Worm (Caenorhabditis elegans) whole organism, L1 larva: Measurements from ENCODE around the gene K07F5.8.

Experiments used
- C16A3.4 ChIP-seq: fragments of 150-350 bp; optimal IDR thresholded peaks from 2 replicates; lab custom pipeline; 2014; ENCODE audit warnings: missing biosample characterization, missing genetic modification characterization
- ceh-82 ChIP-seq, 3 experiments: fragments of 150-350 bp in 1 of 3; sonication (generic microtip) in 2 of 3; optimal IDR thresholded peaks; 2 replicates each; lab custom pipeline; 2014 to 2017; ENCODE audit warnings: missing biosample characterization in 3 of 3, missing genetic modification characterization in 3 of 3
- ceh-90 ChIP-seq: sonication (generic microtip); optimal IDR thresholded peaks from 2 replicates; lab custom pipeline; 2016; ENCODE audit warnings: missing genetic modification characterization, missing compliant biosample characterization
- efl-1 ChIP-seq, 4 experiments: fragments of 150-350 bp; optimal IDR thresholded peaks in 3 of 4; peaks in 1 of 4; 1 replicate in 1 of 4; 2 replicates in 3 of 4; lab custom pipeline; 2014; ENCODE audit warnings: missing biosample characterization in 2 of 4, missing genetic modification characterization in 2 of 4, missing genetic modification reagents in 2 of 4
- efl-3 ChIP-seq: fragments of 200-800 bp; sonication (Bioruptor generic); optimal IDR thresholded peaks from 2 replicates; lab custom pipeline; 2018; ENCODE audit warnings: mild to moderate bottlenecking, missing genetic modification characterization, missing compliant biosample characterization
- elt-2 ChIP-seq: sonication (generic microtip); optimal IDR thresholded peaks from 2 replicates; lab custom pipeline; 2016; ENCODE audit warnings: missing genetic modification characterization, mild to moderate bottlenecking, inconsistent platforms, missing compliant biosample characterization, missing genetic modification reagents
- elt-3 ChIP-seq, 6 experiments: fragments of 150-350 bp in 1 of 6; sonication (generic microtip); optimal IDR thresholded peaks; 2 replicates each; lab custom pipeline; 2017 to 2018; ENCODE audit warnings: missing biosample characterization in 6 of 6, missing genetic modification characterization in 6 of 6, inconsistent platforms in 1 of 6
- fkh-4 ChIP-seq: sonication (generic microtip); optimal IDR thresholded peaks from 2 replicates; lab custom pipeline; 2016; ENCODE audit warnings: missing compliant biosample characterization, missing genetic modification characterization, borderline replicate concordance
- fkh-8 ChIP-seq: sonication (generic microtip); optimal IDR thresholded peaks from 2 replicates; lab custom pipeline; 2016; ENCODE audit warnings: mild to moderate bottlenecking, missing genetic modification characterization, missing compliant biosample characterization
- hlh-17 ChIP-seq: fragments of 200-800 bp; sonication (Bioruptor generic); optimal IDR thresholded peaks from 2 replicates; lab custom pipeline; 2018; ENCODE audit warnings: missing genetic modification characterization, mild to moderate bottlenecking, missing compliant biosample characterization, moderate library complexity, borderline replicate concordance
- hpl-2 ChIP-seq: fragments of 150-350 bp; optimal IDR thresholded peaks from 2 replicates; lab custom pipeline; 2014; ENCODE audit warnings: missing biosample characterization, missing genetic modification reagents, missing genetic modification characterization
- lin-13 ChIP-seq: fragments of 150-350 bp; optimal IDR thresholded peaks from 2 replicates; lab custom pipeline; 2014; ENCODE audit warnings: missing biosample characterization, missing genetic modification reagents, missing genetic modification characterization
- lin-14 ChIP-seq: fragments of 200-800 bp; sonication (Bioruptor generic); optimal IDR thresholded peaks from 2 replicates; lab custom pipeline; 2018; ENCODE audit warnings: mild to moderate bottlenecking, missing genetic modification characterization, moderate library complexity, missing compliant biosample characterization
- lin-15B ChIP-seq: fragments of 150-350 bp; sonication (generic microtip); optimal IDR thresholded peaks from 3 replicates; lab custom pipeline; 2014; ENCODE audit warnings: missing biosample characterization, missing genetic modification characterization
- lin-35 ChIP-seq, 2 experiments: fragments of 150-350 bp; optimal IDR thresholded peaks; 2 replicates each; lab custom pipeline; 2014; ENCODE audit warnings: missing biosample characterization in 2 of 2, missing genetic modification characterization in 2 of 2, missing genetic modification reagents in 2 of 2
- lin-39 ChIP-seq: fragments of 150-350 bp; optimal IDR thresholded peaks from 2 replicates; lab custom pipeline; 2014; ENCODE audit warnings: missing biosample characterization, missing genetic modification reagents, missing genetic modification characterization
- lir-3 ChIP-seq: sonication (generic microtip); optimal IDR thresholded peaks from 2 replicates; lab custom pipeline; 2016; ENCODE audit warnings: mild to moderate bottlenecking, missing genetic modification characterization, moderate library complexity, missing compliant biosample characterization; ENCODE audit not compliant: poor library complexity
- lsy-2 ChIP-seq, 2 experiments: fragments of 150-350 bp; optimal IDR thresholded peaks; 2 replicates each; lab custom pipeline; 2014; ENCODE audit warnings: missing biosample characterization in 2 of 2, missing genetic modification characterization in 2 of 2
- mab-9 ChIP-seq: fragments of 200-800 bp; sonication (Bioruptor generic); IDR thresholded peaks from 2 replicates; pipeline ENCODE4 v1.3.6; 2022; ENCODE audit warnings: missing genetic modification reagents, missing genetic modification characterization, missing compliant biosample characterization
- mep-1 ChIP-seq: fragments of 150-350 bp; optimal IDR thresholded peaks from 2 replicates; lab custom pipeline; 2014; ENCODE audit warnings: missing biosample characterization, missing genetic modification characterization
- nhr-11 ChIP-seq: fragments of 150-350 bp; optimal IDR thresholded peaks from 2 replicates; lab custom pipeline; 2014; ENCODE audit warnings: missing biosample characterization, missing genetic modification characterization
- nhr-19 ChIP-seq: fragments of 200-800 bp; sonication (Bioruptor generic); conservative IDR thresholded peaks from 2 replicates; pipeline ENCODE4 v1.3.6; 2022; ENCODE audit warnings: missing genetic modification characterization, missing compliant biosample characterization
- nhr-20 ChIP-seq: sonication (generic microtip); optimal IDR thresholded peaks from 2 replicates; lab custom pipeline; 2016; ENCODE audit warnings: mild to moderate bottlenecking, missing genetic modification characterization, missing compliant biosample characterization
- nhr-237 ChIP-seq: fragments of 150-350 bp; optimal IDR thresholded peaks from 2 replicates; lab custom pipeline; 2014; ENCODE audit warnings: missing biosample characterization, missing genetic modification characterization
- nhr-47 ChIP-seq: sonication (generic microtip); optimal IDR thresholded peaks from 2 replicates; lab custom pipeline; 2016; ENCODE audit warnings: mild to moderate bottlenecking, missing genetic modification characterization, moderate library complexity, missing compliant biosample characterization
- nhr-71 ChIP-seq: sonication (generic microtip); optimal IDR thresholded peaks from 2 replicates; lab custom pipeline; 2016; ENCODE audit warnings: mild to moderate bottlenecking, missing genetic modification characterization, moderate library complexity, missing compliant biosample characterization
- nhr-76 ChIP-seq: sonication (generic microtip); optimal IDR thresholded peaks from 2 replicates; lab custom pipeline; 2017; ENCODE audit warnings: missing biosample characterization, missing genetic modification characterization
- nhr-77 ChIP-seq: fragments of 150-350 bp; optimal IDR thresholded peaks from 2 replicates; lab custom pipeline; 2014; ENCODE audit warnings: missing biosample characterization, missing genetic modification characterization
- nhr-85 ChIP-seq: sonication (generic microtip); peaks from one replicate; lab custom pipeline; 2016; ENCODE audit warnings: missing genetic modification characterization, inconsistent platforms, missing compliant biosample characterization
- pax-3 ChIP-seq: fragments of 200-800 bp; sonication (Bioruptor generic); optimal IDR thresholded peaks from 2 replicates; lab custom pipeline; 2018; ENCODE audit warnings: mild to moderate bottlenecking, missing genetic modification characterization, moderate library complexity, missing compliant biosample characterization
- rnt-1 ChIP-seq: sonication (generic microtip); optimal IDR thresholded peaks from 2 replicates; lab custom pipeline; 2016; ENCODE audit warnings: mild to moderate bottlenecking, missing genetic modification characterization, moderate library complexity, missing compliant biosample characterization
- skn-1 ChIP-seq: fragments of 150-350 bp; optimal IDR thresholded peaks from 2 replicates; lab custom pipeline; 2014; ENCODE audit warnings: missing biosample characterization, missing genetic modification characterization
- snu-23 ChIP-seq: sonication (generic microtip); optimal IDR thresholded peaks from 2 replicates; lab custom pipeline; 2016; ENCODE audit warnings: missing genetic modification characterization, missing compliant biosample characterization
- sox-4 ChIP-seq: sonication (generic microtip); optimal IDR thresholded peaks from 2 replicates; lab custom pipeline; 2016; ENCODE audit warnings: missing genetic modification characterization, missing compliant biosample characterization
- swsn-7 ChIP-seq: sonication (generic microtip); optimal IDR thresholded peaks from 2 replicates; lab custom pipeline; 2016; ENCODE audit warnings: missing genetic modification characterization, missing compliant biosample characterization
- tbx-2 ChIP-seq: sonication (generic microtip); optimal IDR thresholded peaks from 2 replicates; lab custom pipeline; 2016; ENCODE audit warnings: missing genetic modification characterization, missing compliant biosample characterization
- tlp-1 ChIP-seq: fragments of 150-350 bp; optimal IDR thresholded peaks from 2 replicates; lab custom pipeline; 2014; ENCODE audit warnings: missing biosample characterization, missing genetic modification characterization
- unc-30 ChIP-seq: sonication (generic microtip); optimal IDR thresholded peaks from 2 replicates; lab custom pipeline; 2017; ENCODE audit warnings: missing biosample characterization, missing genetic modification characterization
- unc-62 ChIP-seq: fragments of 150-350 bp; optimal IDR thresholded peaks from 2 replicates; lab custom pipeline; 2014; ENCODE audit warnings: missing biosample characterization, missing genetic modification reagents, missing genetic modification characterization
- unc-98 ChIP-seq: fragments of 200-800 bp; sonication (Bioruptor generic); IDR thresholded peaks from 2 replicates; pipeline ENCODE4 v1.3.6; 2022; ENCODE audit warnings: missing genetic modification characterization, missing compliant biosample characterization
- zag-1 ChIP-seq: fragments of 150-350 bp; optimal IDR thresholded peaks from 2 replicates; lab custom pipeline; 2014; ENCODE audit warnings: missing biosample characterization, missing genetic modification characterization
- zip-4 ChIP-seq: fragments of 200-800 bp; sonication (Bioruptor generic); optimal IDR thresholded peaks from 2 replicates; lab custom pipeline; 2018; ENCODE audit warnings: mild to moderate bottlenecking, missing genetic modification characterization, moderate library complexity, missing compliant biosample characterization
- ztf-4 ChIP-seq: fragments of 150-350 bp; optimal IDR thresholded peaks from 2 replicates; lab custom pipeline; 2014; ENCODE audit warnings: missing biosample characterization, missing genetic modification characterization

The K07F5.8 gene

ce11 chrIV:9872786-9873185 is 23.3 kb upstream of the K07F5.8 start:
- TF ChIP-seq lin-39 (no peak), zip-4 (GFP tag; lab: Kevin White, UChicago) (no peak), elt-2 (tag; lab: Kevin White, UChicago) (peak; percentile 39), snu-23 (peak; percentile 8), rnt-1 (tag; lab: Kevin White, UChicago) (peak; percentile 3), nhr-76 (tag; lab: Kevin White, UChicago) (no peak), lsy-2 (tag; optimal IDR thresholded peaks at IDR 0.05; lab: Kevin White, UChicago) (peak in 1 of 2 experiments; percentile 11), hpl-2 (GFP tag; lab: Kevin White, UChicago) (no peak), mab-9 (GFP tag; lab: Robert Waterston, UW) (no peak), lin-35 (GFP tag; optimal IDR thresholded peaks at IDR 0.05; lab: Kevin White, UChicago) (peak in 1 of 2 experiments; percentile 26), ceh-82 (tag; optimal IDR thresholded peaks at IDR 0.05; lab: Kevin White, UChicago) (peak in 1 of 3 experiments; percentile 22), lin-14 (peak; percentile 64), swsn-7 (tag; lab: Kevin White, UChicago) (no peak), zag-1 (no peak), nhr-85 (tag; lab: Kevin White, UChicago) (no peak), sox-4 (tag; lab: Kevin White, UChicago) (no peak), nhr-71 (tag; lab: Kevin White, UChicago) (peak; percentile 37), unc-30 (tag; lab: Kevin White, UChicago) (no peak), mep-1 (tag; lab: Kevin White, UChicago) (peak; percentile 14)

ce11 chrIV:9872210-9872609 is 22.7 kb upstream of the K07F5.8 start:
- TF ChIP-seq tbx-2 = no peak
- TF ChIP-seq hlh-17 (GFP tag; lab: Kevin White, UChicago) = no peak
- TF ChIP-seq rnt-1 (tag; lab: Kevin White, UChicago) = no peak
- TF ChIP-seq nhr-47 (tag; lab: Kevin White, UChicago) = no peak
- no peak for TF ChIP-seq lin-14
- TF ChIP-seq nhr-19 (GFP tag; lab: Robert Waterston, UW) = no peak
- peak; percentile 52 for TF ChIP-seq nhr-20 (tag; lab: Kevin White, UChicago)
- TF ChIP-seq lsy-2 (tag; optimal IDR thresholded peaks at IDR 0.05; lab: Kevin White, UChicago) = peak in 1 of 2 experiments; percentile 29
- no peak for TF ChIP-seq ztf-4 (tag; lab: Kevin White, UChicago)
- TF ChIP-seq elt-3 (tag; optimal IDR thresholded peaks at IDR 0.05; lab: Kevin White, UChicago) = no peak
- no peak for TF ChIP-seq efl-1 (optimal IDR thresholded peaks at IDR 0.05; lab: Kevin White, UChicago)
- TF ChIP-seq efl-1 (GFP tag; optimal IDR thresholded peaks at IDR 0.05 in 1 of 2; lab: Kevin White, UChicago) = peak in 1 of 2 experiments; percentile 53
- TF ChIP-seq fkh-8 = no peak
- no peak for TF ChIP-seq sox-4 (tag; lab: Kevin White, UChicago)
- no peak for TF ChIP-seq nhr-11 (tag; lab: Kevin White, UChicago)
- TF ChIP-seq lir-3 (tag; lab: Kevin White, UChicago) = no peak
- no peak for TF ChIP-seq lin-13 (GFP tag; lab: Kevin White, UChicago)
- no peak for TF ChIP-seq efl-3 (GFP tag; lab: Kevin White, UChicago)
- TF ChIP-seq ceh-90 (tag; lab: Kevin White, UChicago) = no peak
- TF ChIP-seq unc-62 (GFP tag; lab: Kevin White, UChicago) = no peak
- no peak for TF ChIP-seq nhr-237 (tag; lab: Kevin White, UChicago)
- no peak for TF ChIP-seq lin-15B (tag; lab: Kevin White, UChicago)
- TF ChIP-seq nhr-85 (tag; lab: Kevin White, UChicago) = peak; percentile 86

ce11 chrIV:9869344-9869743 is 19.8 kb upstream of the K07F5.8 start:
- no peak for TF ChIP-seq hlh-17 (GFP tag; lab: Kevin White, UChicago)
- TF ChIP-seq lin-14 = peak; percentile 31
- TF ChIP-seq nhr-71 (tag; lab: Kevin White, UChicago) = no peak
- TF ChIP-seq C16A3.4 (tag; lab: Kevin White, UChicago) = no peak
- no peak for TF ChIP-seq fkh-8
- no peak for TF ChIP-seq unc-62 (GFP tag; lab: Kevin White, UChicago)
- no peak for TF ChIP-seq nhr-47 (tag; lab: Kevin White, UChicago)
- no peak for TF ChIP-seq efl-3 (GFP tag; lab: Kevin White, UChicago)
- TF ChIP-seq lsy-2 (tag; optimal IDR thresholded peaks at IDR 0.05; lab: Kevin White, UChicago) = no peak
- peak; percentile 45 for TF ChIP-seq tbx-2
- TF ChIP-seq tlp-1 = no peak
- TF ChIP-seq unc-98 = no peak
- TF ChIP-seq pax-3 (tag; lab: Kevin White, UChicago) = no peak
- no peak for TF ChIP-seq fkh-4 (tag; lab: Kevin White, UChicago)
- peak; percentile 16 for TF ChIP-seq nhr-77 (tag; lab: Kevin White, UChicago)
- no peak for TF ChIP-seq hpl-2 (GFP tag; lab: Kevin White, UChicago)
- no peak for TF ChIP-seq skn-1 (tag; lab: Kevin White, UChicago)
